Worm (Caenorhabditis elegans) whole organism, L4 larva: Measurements from ENCODE around the gene lin-25.

Experiments
- lin-13 ChIP-seq: fragments of 150-350 bp; optimal IDR thresholded peaks from 2 replicates; lab custom pipeline; 2014; ENCODE audit warnings: missing biosample characterization, missing genetic modification reagents, missing genetic modification characterization
- mdl-1 ChIP-seq, 2 experiments: fragments of 150-350 bp in 1 of 2; sonication (generic microtip) in 1 of 2; optimal IDR thresholded peaks; 2 replicates each; lab custom pipeline; 2014 to 2017; ENCODE audit warnings: missing biosample characterization in 2 of 2, missing genetic modification characterization in 2 of 2
- saeg-2 ChIP-seq: fragments of 200-800 bp; sonication (Bioruptor generic); IDR thresholded peaks from 2 replicates; pipeline ENCODE4 v1.3.6; 2022; ENCODE audit warnings: missing genetic modification reagents, missing genetic modification characterization, missing compliant biosample characterization

DNA sequence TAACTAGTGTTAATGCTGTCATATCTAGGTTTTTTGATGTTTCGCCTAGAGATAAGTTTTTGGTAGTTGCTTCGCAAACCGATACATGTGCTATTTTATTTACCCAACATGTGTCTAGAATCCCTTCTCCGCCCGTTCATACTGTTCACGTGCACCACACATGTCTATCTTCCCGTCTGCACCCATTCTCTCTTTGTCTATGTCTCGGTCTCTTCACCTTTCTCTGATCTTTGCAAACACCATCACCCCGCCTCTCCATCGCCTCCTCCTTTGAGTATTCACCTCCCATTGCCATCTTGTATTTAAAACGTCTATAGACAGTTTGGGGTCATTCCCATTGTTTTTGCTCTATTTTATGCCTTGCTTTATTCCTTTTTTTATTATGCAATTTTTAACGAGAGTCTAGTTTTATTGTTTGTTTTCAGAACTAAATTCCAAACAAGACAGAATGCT is 12.5 kb upstream of the lin-25 start, which contains the start of gene F56H9.2:
- TF ChIP-seq mdl-1 (tag; optimal IDR thresholded peaks at IDR 0.05; lab: Kevin White, UChicago) (peak; percentile 32 to 85), saeg-2 (peak; percentile 74; the same call in 1 of the 2 replicates), lin-13 (GFP tag; lab: Kevin White, UChicago) (peak; percentile 8)
